Comparison of ENCODE assay signal across 4 worm cellular contexts in genomic region chrIV:6839091-6839522, ce11.
TF ChIP-seq lines count a peak whose summit lies in the region.

No protein-coding gene starts in this region.

TF ChIP-seq in whole organism, L1 larva, 84 proteins besides CTCF, POLR2A, EP300 and RAD21 (continued from another document and continues in another):
- TF ChIP-seq tlp-1 (tag; optimal IDR thresholded peaks at IDR 0.05; lab: Kevin White, UChicago) (no peak), mep-1 (tag; optimal IDR thresholded peaks at IDR 0.05; lab: Kevin White, UChicago) (peak; percentile 59), ceh-63 (GFP tag; optimal IDR thresholded peaks at IDR 0.05; lab: Kevin White, UChicago) (no peak), zip-4 (GFP tag; optimal IDR thresholded peaks at IDR 0.05; lab: Kevin White, UChicago) (no peak), lin-35 (GFP tag; optimal IDR thresholded peaks at IDR 0.05; lab: Kevin White, UChicago) (peak; percentile 58 to 73), nhr-77 (tag; optimal IDR thresholded peaks at IDR 0.05; lab: Kevin White, UChicago) (peak; percentile 75), irx-1 (tag; optimal IDR thresholded peaks at IDR 0.05; lab: Kevin White, UChicago) (peak; percentile 79), snpc-4 (tag; optimal IDR thresholded peaks at IDR 0.05; lab: Kevin White, UChicago) (no peak), Y116A8C.19 (tag; optimal IDR thresholded peaks at IDR 0.05; lab: Kevin White, UChicago; ENCODE audit: borderline replicate concordance) (no peak), snu-23 (GFP tag; optimal IDR thresholded peaks at IDR 0.05; lab: Kevin White, UChicago) (peak; percentile 90), efl-3 (GFP tag; optimal IDR thresholded peaks at IDR 0.05; lab: Kevin White, UChicago) (no peak), unc-62 (GFP tag; optimal IDR thresholded peaks at IDR 0.05; lab: Kevin White, UChicago) (no peak), nhr-85 (tag; lab: Kevin White, UChicago) (peak; percentile 69), pag-3 (tag; optimal IDR thresholded peaks at IDR 0.05; lab: Kevin White, UChicago; ENCODE audit: borderline replicate concordance, insufficient read depth) (no peak), blmp-1 (tag; optimal IDR thresholded peaks at IDR 0.05; lab: Kevin White, UChicago) (peak; percentile 80), rnt-1 (tag; optimal IDR thresholded peaks at IDR 0.05; lab: Kevin White, UChicago) (peak; percentile 88), isw-1 (GFP tag; IDR thresholded peaks at IDR 0.05; lab: Robert Waterston, UW) (peak; percentile 67), fos-1 (tag; optimal IDR thresholded peaks at IDR 0.05; lab: Kevin White, UChicago) (peak; percentile 58), ceh-88 (GFP tag; IDR thresholded peaks at IDR 0.05; lab: Robert Waterston, UW) (peak; percentile 56; the same call in 1 of the 2 replicates), unc-130 (tag; optimal IDR thresholded peaks at IDR 0.05; lab: Kevin White, UChicago) (no peak), fkh-10 (GFP tag; optimal IDR thresholded peaks at IDR 0.05; lab: Kevin White, UChicago) (peak; percentile 94), ces-1 (GFP tag; optimal IDR thresholded peaks at IDR 0.05; lab: Kevin White, UChicago) (no peak), lsy-2 (tag; optimal IDR thresholded peaks at IDR 0.05; lab: Kevin White, UChicago) (peak; percentile 80 to 86), nhr-71 (tag; optimal IDR thresholded peaks at IDR 0.05; lab: Kevin White, UChicago) (peak; percentile 96), elt-2 (tag; optimal IDR thresholded peaks at IDR 0.05; lab: Kevin White, UChicago) (peak; percentile 92), ama-1 (optimal IDR thresholded peaks at IDR 0.05; lab: Kevin White, UChicago) (no peak), C04F5.9 (tag; optimal IDR thresholded peaks at IDR 0.05; lab: Kevin White, UChicago) (no peak), mdl-1 (tag; optimal IDR thresholded peaks at IDR 0.05; lab: Kevin White, UChicago) (peak in 1 of 2 experiments; percentile 41), nhr-237 (tag; optimal IDR thresholded peaks at IDR 0.05; lab: Kevin White, UChicago) (peak; percentile 34), ztf-11 (tag; optimal IDR thresholded peaks at IDR 0.05; lab: Kevin White, UChicago) (no peak), nhr-19 (GFP tag; conservative IDR thresholded peaks at IDR 0.05; lab: Robert Waterston, UW) (peak; percentile 76), lin-14 (GFP tag; optimal IDR thresholded peaks at IDR 0.05; lab: Kevin White, UChicago) (peak; percentile 99), pqm-1 (tag; optimal IDR thresholded peaks at IDR 0.05; lab: Kevin White, UChicago) (peak; percentile 49)

TF ChIP-seq in whole organism, L3 larva, 47 proteins besides CTCF, POLR2A, EP300 and RAD21 (continued from another document):
- TF ChIP-seq nhr-237 (tag; optimal IDR thresholded peaks at IDR 0.05; lab: Kevin White, UChicago): no peak
- peak; percentile 88 for TF ChIP-seq elt-2 (tag; optimal IDR thresholded peaks at IDR 0.05; lab: Kevin White, UChicago)
- no peak for TF ChIP-seq fkh-2 (tag; optimal IDR thresholded peaks at IDR 0.05; lab: Kevin White, UChicago)
- TF ChIP-seq jun-1 (tag; optimal IDR thresholded peaks at IDR 0.05; lab: Kevin White, UChicago): peak; percentile 77
- TF ChIP-seq mdl-1 (tag; optimal IDR thresholded peaks at IDR 0.05; lab: Kevin White, UChicago): peak; percentile 43
- no peak for TF ChIP-seq ama-1 (optimal IDR thresholded peaks at IDR 0.05; lab: Kevin White, UChicago)
- TF ChIP-seq fkh-10 (GFP tag; optimal IDR thresholded peaks at IDR 0.05; lab: Kevin White, UChicago): peak; percentile 73
- TF ChIP-seq daf-12 (tag; optimal IDR thresholded peaks at IDR 0.05; lab: Kevin White, UChicago): no peak
- TF ChIP-seq R02D3.7 (tag; optimal IDR thresholded peaks at IDR 0.05; lab: Kevin White, UChicago): peak; percentile 45
- TF ChIP-seq lin-15B (tag; optimal IDR thresholded peaks at IDR 0.05; lab: Kevin White, UChicago): peak; percentile 61

TF ChIP-seq in whole organism, L4 larva, 104 proteins besides CTCF, POLR2A, EP300 and RAD21 (continued from another document):
- TF ChIP-seq dmd-9 (GFP tag; IDR thresholded peaks at IDR 0.05; lab: Robert Waterston, UW): no peak
- no peak for TF ChIP-seq daf-19 (GFP tag; conservative IDR thresholded peaks at IDR 0.05; lab: Robert Waterston, UW)
- TF ChIP-seq nhr-76 (tag; optimal IDR thresholded peaks at IDR 0.05; lab: Kevin White, UChicago): peak; percentile 56
- peak; percentile 84 for TF ChIP-seq ctbp-1 (GFP tag; IDR thresholded peaks at IDR 0.05; lab: Robert Waterston, UW)
- peak; percentile 97 for TF ChIP-seq aha-1 (tag; lab: Kevin White, UChicago)
- TF ChIP-seq hmg-1.1 (GFP tag; IDR thresholded peaks at IDR 0.05; lab: Robert Waterston, UW): peak; percentile 79
- TF ChIP-seq ZK337.2 (GFP tag; IDR thresholded peaks at IDR 0.05; lab: Robert Waterston, UW): peak; percentile 98
- no peak for TF ChIP-seq lir-3 (tag; optimal IDR thresholded peaks at IDR 0.05; lab: Kevin White, UChicago)
- peak; percentile 70; the same call in 1 of the 2 replicates for TF ChIP-seq saeg-2 (GFP tag; IDR thresholded peaks at IDR 0.05; lab: Robert Waterston, UW)
- TF ChIP-seq snpc-4 (tag; optimal IDR thresholded peaks at IDR 0.05; lab: Kevin White, UChicago): no peak
- TF ChIP-seq lsy-2 (tag; optimal IDR thresholded peaks at IDR 0.05; lab: Kevin White, UChicago): peak; percentile 48 to 80
- peak; percentile 55 for TF ChIP-seq T20F7.1 (GFP tag; optimal IDR thresholded peaks at IDR 0.05; lab: Kevin White, UChicago)
- TF ChIP-seq dmd-6 (GFP tag; IDR thresholded peaks at IDR 0.05; lab: Robert Waterston, UW): peak; percentile 94
- peak; percentile 82 for TF ChIP-seq rbr-2 (tag; optimal IDR thresholded peaks at IDR 0.05; lab: Kevin White, UChicago)
- no peak for TF ChIP-seq F26F4.8 (GFP tag; conservative IDR thresholded peaks at IDR 0.05; lab: Robert Waterston, UW)
- peak; percentile 49 for TF ChIP-seq gei-8 (GFP tag; optimal IDR thresholded peaks at IDR 0.05; lab: Kevin White, UChicago)
- peak; percentile 52 for TF ChIP-seq nhr-77 (tag; optimal IDR thresholded peaks at IDR 0.05; lab: Kevin White, UChicago)
- TF ChIP-seq nhr-237 (tag; optimal IDR thresholded peaks at IDR 0.05; lab: Kevin White, UChicago): no peak
- TF ChIP-seq ceh-32 (tag; optimal IDR thresholded peaks at IDR 0.05; lab: Kevin White, UChicago; ENCODE audit: poor library complexity): no peak
- TF ChIP-seq nhr-11 (tag; optimal IDR thresholded peaks at IDR 0.05; lab: Kevin White, UChicago): peak; percentile 85
- peak; percentile 33 for TF ChIP-seq fkh-10 (GFP tag; optimal IDR thresholded peaks at IDR 0.05; lab: Kevin White, UChicago)
- peak; percentile 96 for TF ChIP-seq hlh-11 (tag; optimal IDR thresholded peaks at IDR 0.05; lab: Kevin White, UChicago)
- TF ChIP-seq tra-1 (GFP tag; IDR thresholded peaks at IDR 0.05; lab: Robert Waterston, UW): peak; percentile 72
- peak; percentile 45; the same call in 1 of the 2 replicates for TF ChIP-seq lin-38 (GFP tag; IDR thresholded peaks at IDR 0.05; lab: Robert Waterston, UW)
- peak; percentile 88 for TF ChIP-seq nhr-48 (tag; optimal IDR thresholded peaks at IDR 0.05; lab: Kevin White, UChicago)
- TF ChIP-seq sdz-12 (GFP tag; optimal IDR thresholded peaks at IDR 0.05; lab: Kevin White, UChicago): no peak
- TF ChIP-seq daf-8 (GFP tag; IDR thresholded peaks at IDR 0.05; lab: Robert Waterston, UW): no peak
- TF ChIP-seq egl-27 (tag; optimal IDR thresholded peaks at IDR 0.05; lab: Kevin White, UChicago): no peak
- TF ChIP-seq vab-7 (GFP tag; IDR thresholded peaks at IDR 0.05; lab: Robert Waterston, UW): peak; percentile 27; the same call in 1 of the 2 replicates
- peak; percentile 28 to 62 for TF ChIP-seq mdl-1 (tag; optimal IDR thresholded peaks at IDR 0.05; lab: Kevin White, UChicago)

TF ChIP-seq in whole organism, young adult, 124 proteins besides CTCF, POLR2A, EP300 and RAD21 (continued from another document):
- no peak for TF ChIP-seq cebp-2 (GFP tag; IDR thresholded peaks at IDR 0.05; lab: Robert Waterston, UW)
- TF ChIP-seq lin-54 (GFP tag; optimal IDR thresholded peaks at IDR 0.05; lab: Kevin White, UChicago): peak; percentile 40
- TF ChIP-seq xnd-1 (tag; optimal IDR thresholded peaks at IDR 0.05; lab: Kevin White, UChicago): no peak
- TF ChIP-seq mel-28 (tag; optimal IDR thresholded peaks at IDR 0.05; lab: Kevin White, UChicago; ENCODE audit: borderline replicate concordance): no peak
- no peak for TF ChIP-seq dpl-1 (GFP tag; optimal IDR thresholded peaks at IDR 0.05; lab: Kevin White, UChicago)
- TF ChIP-seq ztf-26 (tag; optimal IDR thresholded peaks at IDR 0.05; lab: Kevin White, UChicago): peak; percentile 11
- TF ChIP-seq F23B12.7 (tag; optimal IDR thresholded peaks at IDR 0.05; lab: Kevin White, UChicago; ENCODE audit: insufficient read depth): no peak
- no peak for TF ChIP-seq tbx-9 (tag; optimal IDR thresholded peaks at IDR 0.05; lab: Kevin White, UChicago; ENCODE audit: borderline replicate concordance)
- no peak for TF ChIP-seq D2030.7 (GFP tag; IDR thresholded peaks at IDR 0.05; lab: Robert Waterston, UW)
- peak; percentile 24 for TF ChIP-seq ztf-18 (tag; optimal IDR thresholded peaks at IDR 0.05; lab: Kevin White, UChicago)
- no peak for TF ChIP-seq fkh-3 (tag; optimal IDR thresholded peaks at IDR 0.05; lab: Kevin White, UChicago)
- no peak for TF ChIP-seq cebp-1 (GFP tag; IDR thresholded peaks at IDR 0.05; lab: Robert Waterston, UW)
- peak; percentile 75 for TF ChIP-seq cebp-1 (tag; optimal IDR thresholded peaks at IDR 0.05; lab: Kevin White, UChicago)
- no peak for TF ChIP-seq T26A5.8 (tag; optimal IDR thresholded peaks at IDR 0.05; lab: Kevin White, UChicago)
- peak; percentile 33 for TF ChIP-seq chd-7 (tag; optimal IDR thresholded peaks at IDR 0.05; lab: Kevin White, UChicago)
- TF ChIP-seq ceh-100 (GFP tag; IDR thresholded peaks at IDR 0.05; lab: Robert Waterston, UW): no peak
- no peak for TF ChIP-seq attf-6 (GFP tag; IDR thresholded peaks at IDR 0.05; lab: Robert Waterston, UW)
- TF ChIP-seq hrde-1 (tag; optimal IDR thresholded peaks at IDR 0.05; lab: Kevin White, UChicago; ENCODE audit: borderline replicate concordance): no peak
- TF ChIP-seq Y95B8A.8 (GFP tag; IDR thresholded peaks at IDR 0.05; lab: Robert Waterston, UW): no peak
- peak in 1 of 3 experiments; percentile 52 for TF ChIP-seq lin-35 (GFP tag; optimal IDR thresholded peaks at IDR 0.05; lab: Kevin White, UChicago)
- TF ChIP-seq hmg-1.2 (GFP tag; IDR thresholded peaks at IDR 0.05; lab: Robert Waterston, UW): peak; percentile 77
- TF ChIP-seq nhr-120 (GFP tag; IDR thresholded peaks at IDR 0.05; lab: Robert Waterston, UW): no peak
- TF ChIP-seq ceh-91 (GFP tag; IDR thresholded peaks at IDR 0.05; lab: Robert Waterston, UW): no peak
- TF ChIP-seq hlh-12 (tag; optimal IDR thresholded peaks at IDR 0.05; lab: Kevin White, UChicago): no peak
- no peak for TF ChIP-seq C06A6.2 (GFP tag; conservative IDR thresholded peaks at IDR 0.05; lab: Robert Waterston, UW)
- TF ChIP-seq him-1 (tag; optimal IDR thresholded peaks at IDR 0.05; lab: Kevin White, UChicago): no peak
- TF ChIP-seq B0019.2 (GFP tag; conservative IDR thresholded peaks at IDR 0.05; lab: Robert Waterston, UW): no peak
- TF ChIP-seq F52B5.7 (tag; optimal IDR thresholded peaks at IDR 0.05; lab: Kevin White, UChicago): no peak
- no peak for TF ChIP-seq sptf-2 (GFP tag; optimal IDR thresholded peaks at IDR 0.05; lab: Kevin White, UChicago)
- TF ChIP-seq zim-3 (tag; optimal IDR thresholded peaks at IDR 0.05; lab: Kevin White, UChicago): no peak
- no peak for TF ChIP-seq F10E7.11 (tag; optimal IDR thresholded peaks at IDR 0.05; lab: Kevin White, UChicago)
- no peak for TF ChIP-seq snpc-1.1 (tag; optimal IDR thresholded peaks at IDR 0.05; lab: Kevin White, UChicago; ENCODE audit: insufficient read depth)
- peak; percentile 45 for TF ChIP-seq ceh-27 (GFP tag; optimal IDR thresholded peaks at IDR 0.05; lab: Kevin White, UChicago)
- no peak for TF ChIP-seq lsy-27 (tag; optimal IDR thresholded peaks at IDR 0.05; lab: Kevin White, UChicago; ENCODE audit: borderline replicate concordance, insufficient read depth)
- no peak for TF ChIP-seq aptf-2 (GFP tag; conservative IDR thresholded peaks at IDR 0.05; lab: Robert Waterston, UW)
- no peak for TF ChIP-seq ceh-79 (tag; optimal IDR thresholded peaks at IDR 0.05; lab: Kevin White, UChicago)
- TF ChIP-seq snpc-4 (GFP tag; optimal IDR thresholded peaks at IDR 0.05; lab: Kevin White, UChicago): no peak
- peak in 2 of 4 experiments; percentile 31 to 47 for TF ChIP-seq snpc-4 (tag; optimal IDR thresholded peaks at IDR 0.05; lab: Kevin White, UChicago)
- no peak for TF ChIP-seq mes-4 (tag; optimal IDR thresholded peaks at IDR 0.05; lab: Kevin White, UChicago)
- TF ChIP-seq pbrm-1 (GFP tag; IDR thresholded peaks at IDR 0.05; lab: Robert Waterston, UW): 0 out of 2 replicates have a peak, but pooled peaks have one; percentile 33
- TF ChIP-seq ama-1 (optimal IDR thresholded peaks at IDR 0.05; lab: Kevin White, UChicago): no peak
- no peak for TF ChIP-seq ama-1 (GFP tag; optimal IDR thresholded peaks at IDR 0.05; lab: Kevin White, UChicago)
- no peak for TF ChIP-seq unc-130 (GFP tag; optimal IDR thresholded peaks at IDR 0.05; lab: Kevin White, UChicago)
- no peak for TF ChIP-seq hmg-20 (GFP tag; IDR thresholded peaks at IDR 0.05; lab: Robert Waterston, UW)
- TF ChIP-seq K11D2.4 (GFP tag; IDR thresholded peaks at IDR 0.05; lab: Robert Waterston, UW): peak; percentile 69
- peak; percentile 26 for TF ChIP-seq F22D6.2 (tag; optimal IDR thresholded peaks at IDR 0.05; lab: Kevin White, UChicago)
- TF ChIP-seq ztf-22 (GFP tag; optimal IDR thresholded peaks at IDR 0.05; lab: Kevin White, UChicago): no peak
- TF ChIP-seq bed-1 (GFP tag; IDR thresholded peaks at IDR 0.05; lab: Robert Waterston, UW): no peak
- TF ChIP-seq ceh-58 (GFP tag; IDR thresholded peaks at IDR 0.05; lab: Robert Waterston, UW): no peak
- no peak for TF ChIP-seq aptf-3 (GFP tag; IDR thresholded peaks at IDR 0.05; lab: Robert Waterston, UW)
- no peak for TF ChIP-seq ets-4 (GFP tag; optimal IDR thresholded peaks at IDR 0.05; lab: Kevin White, UChicago)
- peak; percentile 19 for TF ChIP-seq tbp1 (GFP tag; optimal IDR thresholded peaks at IDR 0.05; lab: Kevin White, UChicago)
- no peak for TF ChIP-seq hlh-26 (GFP tag; conservative IDR thresholded peaks at IDR 0.05; lab: Robert Waterston, UW)
- peak; percentile 54 for TF ChIP-seq mcd-1 (GFP tag; IDR thresholded peaks at IDR 0.05; lab: Robert Waterston, UW)
- peak; percentile 20 for TF ChIP-seq gei-17 (GFP tag; optimal IDR thresholded peaks at IDR 0.05; lab: Kevin White, UChicago)
- peak; percentile 48 for TF ChIP-seq madf-10 (tag; optimal IDR thresholded peaks at IDR 0.05; lab: Kevin White, UChicago)
- no peak for TF ChIP-seq ceh-40 (GFP tag; IDR thresholded peaks at IDR 0.05; lab: Robert Waterston, UW)
- no peak for TF ChIP-seq Y53F4B.3 (GFP tag; IDR thresholded peaks at IDR 0.05; lab: Robert Waterston, UW)
- TF ChIP-seq dpff-1 (tag; optimal IDR thresholded peaks at IDR 0.05; lab: Kevin White, UChicago): no peak
- no peak for TF ChIP-seq F49E8.2 (tag; optimal IDR thresholded peaks at IDR 0.05; lab: Kevin White, UChicago; ENCODE audit: insufficient read depth)
- no peak for TF ChIP-seq let-526 (GFP tag; IDR thresholded peaks at IDR 0.05; lab: Robert Waterston, UW)
- TF ChIP-seq lin-26 (GFP tag; IDR thresholded peaks at IDR 0.05; lab: Robert Waterston, UW): no peak
- TF ChIP-seq snpc-1.3 (tag; optimal IDR thresholded peaks at IDR 0.05; lab: Kevin White, UChicago; ENCODE audit: insufficient read depth): no peak
- peak; percentile 76 for TF ChIP-seq B0336.3 (GFP tag; IDR thresholded peaks at IDR 0.05; lab: Robert Waterston, UW)
- no peak for TF ChIP-seq B0261.1 (tag; optimal IDR thresholded peaks at IDR 0.05; lab: Kevin White, UChicago)
- no peak for TF ChIP-seq nfya-2 (GFP tag; IDR thresholded peaks at IDR 0.05; lab: Robert Waterston, UW)
- TF ChIP-seq T07F8.4 (tag; optimal IDR thresholded peaks at IDR 0.05; lab: Kevin White, UChicago): no peak
- TF ChIP-seq nhr-80 (tag; optimal IDR thresholded peaks at IDR 0.05; lab: Kevin White, UChicago): peak; percentile 88
- TF ChIP-seq rcor-1 (GFP tag; IDR thresholded peaks at IDR 0.05; lab: Robert Waterston, UW): 0 out of 2 replicates have a peak, but pooled peaks have one; percentile 31
